Fruit fly (Drosophila melanogaster): ENCODE measurements around the gene Marcal1.

Marcal1 gene

dm6 chr2L:4967511-4967910, 12.2 kb downstream of the Marcal1 start, which contains the start of gene eIF3i:
eIF3i (minus strand) TSS chr2L:4967775.
- no peak for TF ChIP-seq D1 (tag; optimal IDR thresholded peaks at IDR 0.05)
- TF ChIP-seq CG13204 (GFP tag; optimal IDR thresholded peaks at IDR 0.05): no peak

- TF ChIP-seq CG8159 (tag; optimal IDR thresholded peaks at IDR 0.05): no peak
- TF ChIP-seq Ets98B (GFP tag; IDR thresholded peaks at IDR 0.05): no peak
- no peak for TF ChIP-seq fd96Ca (GFP tag; IDR thresholded peaks at IDR 0.05)
- no peak for TF ChIP-seq Pif1A (GFP tag; optimal IDR thresholded peaks at IDR 0.05)
- TF ChIP-seq CG9948 (tag; optimal IDR thresholded peaks at IDR 0.05): no peak
- no peak for TF ChIP-seq CG17806 (tag; optimal IDR thresholded peaks at IDR 0.05)
- no peak for TF ChIP-seq CG15710 (tag; optimal IDR thresholded peaks at IDR 0.05)
- no peak for TF ChIP-seq CG14655 (GFP tag; optimal IDR thresholded peaks at IDR 0.05)
- TF ChIP-seq Snoo (tag; optimal IDR thresholded peaks at IDR 0.05): no peak
- no peak for TF ChIP-seq gl (tag; optimal IDR thresholded peaks at IDR 0.05)
These were observed 13.5 kb downstream of the Marcal1 start, which contains the start of the genes Scox and Polr1C for dm6 chr2L:4968767-4969166. Scox (minus strand) TSS chr2L:4968935. Polr1C (plus strand) TSS chr2L:4969004.

- TF ChIP-seq rn (GFP tag; IDR thresholded peaks at IDR 0.05) (no peak), CG14655 (GFP tag; optimal IDR thresholded peaks at IDR 0.05) (no peak), Pif1A (GFP tag; optimal IDR thresholded peaks at IDR 0.05) (no peak), CG8301 (tag; optimal IDR thresholded peaks at IDR 0.05) (no peak), CG13204 (GFP tag; optimal IDR thresholded peaks at IDR 0.05) (no peak), gl (tag; optimal IDR thresholded peaks at IDR 0.05) (no peak), Snoo (tag; optimal IDR thresholded peaks at IDR 0.05) (no peak), CG32121 (GFP tag; IDR thresholded peaks at IDR 0.05) (no peak), CG12605 (GFP tag; IDR thresholded peaks at IDR 0.05) (no peak), fd96Ca (GFP tag; IDR thresholded peaks at IDR 0.05) (no peak), CG8159 (tag; optimal IDR thresholded peaks at IDR 0.05) (no peak)
These were observed 16.1 kb downstream of the Marcal1 start, which contains the start of gene CG14043 for dm6 chr2L:4971329-4971798. CG14043 (plus strand) TSS chr2L:4971702.

dm6 chr2L:4973731-4974415, 18.6 kb downstream of the Marcal1 start, which contains the start of gene mRpL28:
mRpL28 (plus strand) TSS chr2L:4973976.
- TF ChIP-seq Pif1B (GFP tag; optimal IDR thresholded peaks at IDR 0.05) (no peak), EcR (GFP tag; optimal IDR thresholded peaks at IDR 0.05) (peak; percentile 70), CG4496 (GFP tag; IDR thresholded peaks at IDR 0.05) (0 out of 3 replicates have a peak, but pooled peaks have one; percentile 24), fd96Ca (GFP tag; IDR thresholded peaks at IDR 0.05) (peak; percentile 18; the same call in 1 of the 3 replicates)

- TF ChIP-seq CG15710 (tag; optimal IDR thresholded peaks at IDR 0.05) (peak; percentile 87), fd96Ca (GFP tag; IDR thresholded peaks at IDR 0.05) (peak; percentile 84), CG14655 (GFP tag; optimal IDR thresholded peaks at IDR 0.05) (no peak), CG17806 (tag; optimal IDR thresholded peaks at IDR 0.05) (peak; percentile 91), CG10348 (GFP tag; IDR thresholded peaks at IDR 0.05) (peak; percentile 87), CG9948 (tag; optimal IDR thresholded peaks at IDR 0.05) (peak; percentile 89), EcR (GFP tag; optimal IDR thresholded peaks at IDR 0.05) (peak; percentile 6), Ets98B (GFP tag; IDR thresholded peaks at IDR 0.05) (peak; percentile 94), CG8159 (tag; optimal IDR thresholded peaks at IDR 0.05) (peak; percentile 95), gl (tag; optimal IDR thresholded peaks at IDR 0.05) (peak; percentile 81), CG13204 (GFP tag; optimal IDR thresholded peaks at IDR 0.05) (no peak), CG12605 (GFP tag; IDR thresholded peaks at IDR 0.05) (peak; percentile 89), CG34367 (tag; optimal IDR thresholded peaks at IDR 0.05) (peak; percentile 85), CG32121 (GFP tag; IDR thresholded peaks at IDR 0.05) (peak; percentile 95), CG4496 (GFP tag; IDR thresholded peaks at IDR 0.05) (peak; percentile 97), Pif1B (GFP tag; optimal IDR thresholded peaks at IDR 0.05) (no peak), Pif1A (GFP tag; optimal IDR thresholded peaks at IDR 0.05) (no peak), rn (GFP tag; IDR thresholded peaks at IDR 0.05) (peak; percentile 87), CG8301 (tag; optimal IDR thresholded peaks at IDR 0.05) (peak; percentile 92), D1 (tag; optimal IDR thresholded peaks at IDR 0.05) (no peak), Snoo (tag; optimal IDR thresholded peaks at IDR 0.05) (peak; percentile 89)
These were observed 21.8 kb downstream of the Marcal1 start, which contains the start of the genes Gmd and CG3792 for dm6 chr2L:4976988-4977551. Gmd (minus strand) TSS chr2L:4977023. CG3792 (plus strand) TSS chr2L:4977312.

DNA sequence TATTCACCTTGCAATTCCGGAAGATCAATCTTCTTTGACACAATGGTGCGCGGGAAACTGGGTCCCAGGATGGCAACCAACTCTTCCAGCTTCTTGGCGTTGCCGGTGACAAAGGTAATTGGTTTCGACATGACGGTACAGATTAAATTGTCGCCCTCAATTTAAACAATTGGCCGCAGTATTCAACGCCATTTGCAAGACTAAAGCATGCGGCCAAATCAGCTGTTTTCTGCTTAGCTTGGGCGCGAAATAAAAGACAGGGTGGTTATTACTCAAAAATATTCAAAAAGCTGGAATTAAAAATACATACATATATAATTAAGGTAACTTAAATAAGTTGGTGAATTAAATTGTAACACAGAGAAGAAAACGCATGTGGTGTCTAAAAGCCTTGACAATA, 23.8 kb downstream of the Marcal1 start, which contains the start of gene CG8891:
CG8891 (minus strand) TSS at position 242 of the 400 bp plus-strand sequence.
- no peak for TF ChIP-seq CG14655 (GFP tag; optimal IDR thresholded peaks at IDR 0.05)
- TF ChIP-seq CG8159 (tag; optimal IDR thresholded peaks at IDR 0.05): no peak
- no peak for TF ChIP-seq CG9948 (tag; optimal IDR thresholded peaks at IDR 0.05)
- TF ChIP-seq Snoo (tag; optimal IDR thresholded peaks at IDR 0.05): no peak
- TF ChIP-seq fd96Ca (GFP tag; IDR thresholded peaks at IDR 0.05): no peak
